Worm (Caenorhabditis elegans): ENCODE data around the gene ZC395.11.

DNA sequence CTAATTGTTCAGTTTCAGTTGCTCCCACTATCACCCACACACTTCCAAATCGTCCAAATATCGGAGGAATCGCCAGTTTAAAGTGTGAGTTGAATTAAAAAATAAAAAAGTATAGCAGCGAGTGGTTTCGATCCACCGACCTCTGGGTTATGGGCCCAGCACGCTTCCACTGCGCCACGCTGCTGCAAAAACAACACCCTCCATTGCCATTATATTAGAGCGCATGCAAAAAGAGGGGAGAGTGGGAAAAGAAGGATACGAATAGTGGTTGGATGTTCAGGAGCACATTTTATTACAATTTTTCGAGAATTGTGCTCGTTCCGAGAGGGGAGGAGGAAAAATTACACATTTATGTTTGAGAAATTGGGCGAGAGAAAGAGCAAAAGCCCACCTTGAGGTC is 8.8 kb upstream of the ZC395.11 start:
- no peak for TF ChIP-seq ama-1 (optimal IDR thresholded peaks at IDR 0.05)
- TF ChIP-seq flt-1 (GFP tag; IDR thresholded peaks at IDR 0.05), result peak; percentile 95
- peak; percentile 79 for TF ChIP-seq F13C5.2 (tag; optimal IDR thresholded peaks at IDR 0.05)
- TF ChIP-seq ceh-36 (tag; optimal IDR thresholded peaks at IDR 0.05), result peak; percentile 90
- TF ChIP-seq pes-1 (GFP tag; IDR thresholded peaks at IDR 0.05), result peak; percentile 95
- peak; percentile 93 for TF ChIP-seq tbx-11 (GFP tag; IDR thresholded peaks at IDR 0.05)
- peak; percentile 75 for TF ChIP-seq ets-7 (tag; optimal IDR thresholded peaks at IDR 0.05)
- TF ChIP-seq aly-1 (tag; optimal IDR thresholded peaks at IDR 0.05), result peak; percentile 92
- TF ChIP-seq tra-4 (tag; optimal IDR thresholded peaks at IDR 0.05), result peak; percentile 80
- peak; percentile 93 for TF ChIP-seq tbx-37 (GFP tag; conservative IDR thresholded peaks at IDR 0.05)
